Worm (Caenorhabditis elegans): Measurements from ENCODE around the gene lars-1.

The lars-1 gene

ce11 chrIII:4168665-4169064 lies 17.9 kb downstream of the lars-1 start, which contains the start of gene ccdc-55:
Gene ccdc-55, minus strand, starts transcription at chrIII:4168765.
- no peak for TF ChIP-seq T26A5.8 (tag; optimal IDR thresholded peaks at IDR 0.05)
- no peak for TF ChIP-seq tbp1 (GFP tag; optimal IDR thresholded peaks at IDR 0.05)
- no peak for TF ChIP-seq C17E4.6 (GFP tag; IDR thresholded peaks at IDR 0.05)
- TF ChIP-seq ceh-40 (GFP tag; IDR thresholded peaks at IDR 0.05), result no peak
- TF ChIP-seq hmg-1.2 (GFP tag; IDR thresholded peaks at IDR 0.05), result no peak
- TF ChIP-seq nfya-2 (GFP tag; IDR thresholded peaks at IDR 0.05), result no peak
- no peak for TF ChIP-seq ztf-22 (GFP tag; optimal IDR thresholded peaks at IDR 0.05)
- no peak for TF ChIP-seq sdz-38 (tag; optimal IDR thresholded peaks at IDR 0.05)
- TF ChIP-seq ceh-100 (GFP tag; IDR thresholded peaks at IDR 0.05), result no peak
- TF ChIP-seq egl-44 (GFP tag; IDR thresholded peaks at IDR 0.05), result no peak
- TF ChIP-seq ztf-3 (GFP tag; optimal IDR thresholded peaks at IDR 0.05), result no peak
- no peak for TF ChIP-seq F55B11.4 (tag; optimal IDR thresholded peaks at IDR 0.05; ENCODE audit: borderline replicate concordance, insufficient read depth)
- no peak for TF ChIP-seq Y79H2A.3 (GFP tag; conservative IDR thresholded peaks at IDR 0.05)
- no peak for TF ChIP-seq him-1 (tag; optimal IDR thresholded peaks at IDR 0.05)
- no peak for TF ChIP-seq mes-4 (tag; optimal IDR thresholded peaks at IDR 0.05)
- TF ChIP-seq F52B5.7 (tag; optimal IDR thresholded peaks at IDR 0.05), result no peak
- no peak for TF ChIP-seq gei-17 (GFP tag; optimal IDR thresholded peaks at IDR 0.05)
- no peak for TF ChIP-seq lsl-1 (GFP tag; optimal IDR thresholded peaks at IDR 0.05)
- no peak for TF ChIP-seq nhr-120 (GFP tag; IDR thresholded peaks at IDR 0.05)
- TF ChIP-seq hlh-26 (GFP tag; conservative IDR thresholded peaks at IDR 0.05), result no peak

ce11 chrIII:4166745-4167144 lies 19.9 kb downstream of the lars-1 start, which contains the start of gene rnf-5:
Gene rnf-5, minus strand, starts transcription at chrIII:4166845.
- no peak for TF ChIP-seq lsl-1 (GFP tag; optimal IDR thresholded peaks at IDR 0.05)
- TF ChIP-seq madf-6 (GFP tag; IDR thresholded peaks at IDR 0.05), result no peak
- no peak for TF ChIP-seq lsy-27 (tag; optimal IDR thresholded peaks at IDR 0.05; ENCODE audit: borderline replicate concordance, insufficient read depth)
- TF ChIP-seq him-1 (tag; optimal IDR thresholded peaks at IDR 0.05), result no peak
- no peak for TF ChIP-seq pbrm-1 (GFP tag; IDR thresholded peaks at IDR 0.05)
- no peak for TF ChIP-seq sdz-38 (tag; optimal IDR thresholded peaks at IDR 0.05)
- TF ChIP-seq madf-8 (GFP tag; conservative IDR thresholded peaks at IDR 0.05), result no peak
- TF ChIP-seq let-526 (GFP tag; IDR thresholded peaks at IDR 0.05), result no peak
- TF ChIP-seq bed-2 (GFP tag; IDR thresholded peaks at IDR 0.05), result no peak
- TF ChIP-seq madf-10 (tag; optimal IDR thresholded peaks at IDR 0.05), result no peak
- no peak for TF ChIP-seq attf-3 (GFP tag; conservative IDR thresholded peaks at IDR 0.05)
- TF ChIP-seq F49E8.2 (tag; optimal IDR thresholded peaks at IDR 0.05; ENCODE audit: insufficient read depth), result no peak
- TF ChIP-seq hsf-1 (GFP tag; IDR thresholded peaks at IDR 0.05), result no peak
- no peak for TF ChIP-seq zfh-2 (GFP tag; conservative IDR thresholded peaks at IDR 0.05)
- no peak for TF ChIP-seq B0019.2 (GFP tag; conservative IDR thresholded peaks at IDR 0.05)
- no peak for TF ChIP-seq atf-7 (tag; optimal IDR thresholded peaks at IDR 0.05)

- TF ChIP-seq lin-26 (GFP tag; IDR thresholded peaks at IDR 0.05) (no peak), efl-1 (GFP tag; optimal IDR thresholded peaks at IDR 0.05) (no peak), nfya-2 (GFP tag; IDR thresholded peaks at IDR 0.05) (no peak), B0035.1 (tag; optimal IDR thresholded peaks at IDR 0.05) (no peak), repo-1 (tag; optimal IDR thresholded peaks at IDR 0.05) (no peak), F52B5.7 (tag; optimal IDR thresholded peaks at IDR 0.05) (no peak), mxl-1 (tag; optimal IDR thresholded peaks at IDR 0.05) (no peak), hlh-26 (GFP tag; conservative IDR thresholded peaks at IDR 0.05) (no peak), attf-6 (GFP tag; IDR thresholded peaks at IDR 0.05) (no peak), F37B4.10 (GFP tag; IDR thresholded peaks at IDR 0.05) (no peak), lin-40 (tag; optimal IDR thresholded peaks at IDR 0.05) (no peak), fkh-3 (tag; optimal IDR thresholded peaks at IDR 0.05) (no peak), hlh-12 (tag; optimal IDR thresholded peaks at IDR 0.05) (no peak), F39B2.1 (GFP tag; IDR thresholded peaks at IDR 0.05) (no peak), attf-5 (GFP tag; optimal IDR thresholded peaks at IDR 0.05) (no peak), lsy-27 (tag; optimal IDR thresholded peaks at IDR 0.05; ENCODE audit: borderline replicate concordance, insufficient read depth) (no peak), ZK185.1 (tag; optimal IDR thresholded peaks at IDR 0.05; ENCODE audit: poor library complexity, severe bottlenecking) (no peak), mel-28 (tag; optimal IDR thresholded peaks at IDR 0.05; ENCODE audit: borderline replicate concordance) (no peak)
Observed at ce11 chrIII:4164071-4164470, 22.5 kb downstream of the lars-1 start, which contains the start of gene C16C10.8. Gene C16C10.8, minus strand, starts transcription at chrIII:4164171.
